Worm (Caenorhabditis elegans): ENCODE data around the gene T01C8.3.

- TF ChIP-seq nfya-1 (tag; optimal IDR thresholded peaks at IDR 0.05), result no peak
- no peak for TF ChIP-seq hlh-6 (tag; optimal IDR thresholded peaks at IDR 0.05)
- TF ChIP-seq fkh-10 (GFP tag; optimal IDR thresholded peaks at IDR 0.05), result no peak
- TF ChIP-seq pqm-1 (tag; optimal IDR thresholded peaks at IDR 0.05), result no peak
- no peak for TF ChIP-seq pha-4 (tag; optimal IDR thresholded peaks at IDR 0.05)
Observed at ce11 chrX:16825358-16825757, 42.3 kb upstream of the T01C8.3 start, which contains the start of gene sto-5.

All from whole organism, late embryonic.